Worm (Caenorhabditis elegans): ENCODE measurements around the gene scl-6.

- no peak for TF ChIP-seq madf-10 (tag; optimal IDR thresholded peaks at IDR 0.05)
- TF ChIP-seq ztf-28 (GFP tag; IDR thresholded peaks at IDR 0.05), result no peak
- TF ChIP-seq him-1 (tag; optimal IDR thresholded peaks at IDR 0.05), result no peak
- no peak for TF ChIP-seq lin-54 (GFP tag; optimal IDR thresholded peaks at IDR 0.05)
- no peak for TF ChIP-seq snpc-4 (GFP tag; optimal IDR thresholded peaks at IDR 0.05)
- no peak for TF ChIP-seq snpc-4 (tag; optimal IDR thresholded peaks at IDR 0.05)
- no peak for TF ChIP-seq dox-1 (GFP tag; IDR thresholded peaks at IDR 0.05)
Measured at ce11 chrIV:13095462-13095861, 26.9 kb downstream of the scl-6 start, which contains the start of gene rfc-3.

Data from whole organism, young adult.